Worm (Caenorhabditis elegans): ENCODE measurements around the gene ptr-24.

DNA sequence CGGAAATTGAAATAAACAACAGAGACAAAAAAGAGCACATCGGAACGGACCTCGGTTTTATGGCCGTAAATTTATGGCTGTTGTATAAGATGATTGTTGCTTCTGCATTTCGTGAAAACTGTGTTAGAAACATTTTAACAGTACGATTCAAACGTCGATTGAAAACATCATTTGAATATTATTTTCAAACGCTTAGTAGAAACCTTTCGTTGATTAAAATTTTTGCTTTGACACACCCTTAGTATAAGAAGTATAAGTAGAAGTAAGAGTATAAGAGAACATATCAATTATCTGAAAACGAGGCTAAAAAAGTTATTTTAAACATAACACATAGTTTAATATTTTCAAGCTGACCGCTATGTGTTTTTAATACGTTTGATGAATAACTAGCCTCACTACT lies 46.9 kb downstream of the ptr-24 start:
- TF ChIP-seq ama-1 (optimal IDR thresholded peaks at IDR 0.05): no peak
- TF ChIP-seq tbx-2 (tag; optimal IDR thresholded peaks at IDR 0.05): no peak
- TF ChIP-seq pqm-1 (tag; optimal IDR thresholded peaks at IDR 0.05): no peak
